Fruit fly (Drosophila melanogaster): ENCODE measurements around the gene Rap1.

Rap1 gene

dm6 chr3L:1866021-1866811 lies 4.2 kb upstream of the Rap1 start (continued):
- TF ChIP-seq CG3065 (GFP tag; optimal IDR thresholded peaks at IDR 0.05), result no peak
- no peak for TF ChIP-seq H15 (GFP tag; IDR thresholded peaks at IDR 0.05)
- TF ChIP-seq ewg (GFP tag; optimal IDR thresholded peaks at IDR 0.05), result peak; percentile 61
- no peak for TF ChIP-seq CG1647 (GFP tag; optimal IDR thresholded peaks at IDR 0.05)
- peak; percentile 9 for TF ChIP-seq CG10543 (GFP tag; optimal IDR thresholded peaks at IDR 0.05)
- TF ChIP-seq CG18011 (GFP tag; optimal IDR thresholded peaks at IDR 0.05), result no peak
- no peak for TF ChIP-seq CG13123 (GFP tag; optimal IDR thresholded peaks at IDR 0.05)
- no peak for TF ChIP-seq Elba2 (GFP tag; optimal IDR thresholded peaks at IDR 0.05)
- no peak for TF ChIP-seq Oaz (GFP tag; IDR thresholded peaks at IDR 0.05)
- TF ChIP-seq CG15479 (GFP tag; optimal IDR thresholded peaks at IDR 0.05), result peak; percentile 22
- no peak for TF ChIP-seq lola (GFP tag; optimal IDR thresholded peaks at IDR 0.05)
- TF ChIP-seq CG7271 (tag; optimal IDR thresholded peaks at IDR 0.05), result no peak
- no peak for TF ChIP-seq CG7839 (tag; optimal IDR thresholded peaks at IDR 0.05)
- TF ChIP-seq grn (GFP tag; optimal IDR thresholded peaks at IDR 0.05), result peak; percentile 25
- peak; percentile 17 for TF ChIP-seq CG12769 (tag; optimal IDR thresholded peaks at IDR 0.05)
- no peak for TF ChIP-seq dm (GFP tag; optimal IDR thresholded peaks at IDR 0.05)
- no peak for TF ChIP-seq Dbx (GFP tag; IDR thresholded peaks at IDR 0.05)
- no peak for TF ChIP-seq az2 (GFP tag; optimal IDR thresholded peaks at IDR 0.05)
- TF ChIP-seq CG11456 (GFP tag; IDR thresholded peaks at IDR 0.05), result no peak
- TF ChIP-seq Lim3 (GFP tag; IDR thresholded peaks at IDR 0.05), result no peak
- TF ChIP-seq CG2889 (GFP tag; IDR thresholded peaks at IDR 0.05), result 0 out of 3 replicates have a peak, but pooled peaks have one; percentile 30
- no peak for TF ChIP-seq toy (GFP tag; IDR thresholded peaks at IDR 0.05)
- no peak for TF ChIP-seq cato (GFP tag; optimal IDR thresholded peaks at IDR 0.05; ENCODE audit: borderline replicate concordance)
- TF ChIP-seq Med (GFP tag), result peak; percentile 47
- no peak for TF ChIP-seq stc (GFP tag; IDR thresholded peaks at IDR 0.05)
- no peak for TF ChIP-seq CG31365 (tag; optimal IDR thresholded peaks at IDR 0.05)
- TF ChIP-seq CG2712 (tag; optimal IDR thresholded peaks at IDR 0.05), result no peak
- TF ChIP-seq unpg (GFP tag; optimal IDR thresholded peaks at IDR 0.05), result no peak
- peak; percentile 59 for TF ChIP-seq crol (GFP tag; IDR thresholded peaks at IDR 0.05)
- TF ChIP-seq CG34422 (GFP tag; IDR thresholded peaks at IDR 0.05), result peak; percentile 34; the same call in 1 of the 3 replicates
- no peak for TF ChIP-seq E2f2 (GFP tag; IDR thresholded peaks at IDR 0.05)
- TF ChIP-seq Atf-2 (GFP tag; optimal IDR thresholded peaks at IDR 0.05), result no peak
- no peak for TF ChIP-seq hth (optimal IDR thresholded peaks at IDR 0.05)
- TF ChIP-seq CG17361 (GFP tag; IDR thresholded peaks at IDR 0.05), result no peak
- no peak for TF ChIP-seq CG4328 (GFP tag; optimal IDR thresholded peaks at IDR 0.05)
- 0 out of 2 replicates have a peak, but pooled peaks have one; percentile 9 for TF ChIP-seq Bgb (GFP tag; IDR thresholded peaks at IDR 0.05; ENCODE audit: partially characterized antibody)
- no peak for TF ChIP-seq CG42726 (GFP tag; IDR thresholded peaks at IDR 0.05; ENCODE audit: partially characterized antibody)
- peak; percentile 14 for TF ChIP-seq CG13894 (tag; optimal IDR thresholded peaks at IDR 0.05)
- no peak for TF ChIP-seq CG7745 (tag; optimal IDR thresholded peaks at IDR 0.05)
- TF ChIP-seq prd (optimal IDR thresholded peaks at IDR 0.05), result no peak
- no peak for TF ChIP-seq prd (GFP tag; IDR thresholded peaks at IDR 0.05)
- peak; percentile 64 for TF ChIP-seq sd (tag; optimal IDR thresholded peaks at IDR 0.05)
- no peak for TF ChIP-seq lab (GFP tag; optimal IDR thresholded peaks at IDR 0.05)
- TF ChIP-seq CG18476 (GFP tag; optimal IDR thresholded peaks at IDR 0.05), result no peak
- no peak for TF ChIP-seq CG12219 (GFP tag; optimal IDR thresholded peaks at IDR 0.05)
- TF ChIP-seq CG32767 (GFP tag; IDR thresholded peaks at IDR 0.05), result no peak
- 0 out of 2 replicates have a peak, but pooled peaks have one; percentile 19 for TF ChIP-seq Nf-YA (GFP tag; IDR thresholded peaks at IDR 0.05)

Data from whole organism, embryonic.